Worm (Caenorhabditis elegans) whole organism, L3 larva: ENCODE data around the gene Y57G11C.1130.

Source experiments
- R02D3.7 ChIP-seq: fragments of 150-350 bp; optimal IDR thresholded peaks from 2 replicates; lab custom pipeline; 2014; ENCODE audit warnings: missing biosample characterization, missing genetic modification characterization
- ZK546.5 ChIP-seq: sonication (generic microtip); optimal IDR thresholded peaks from 2 replicates; lab custom pipeline; 2017; ENCODE audit warnings: missing biosample characterization, missing genetic modification characterization
- ceh-16 ChIP-seq: sonication (generic microtip); optimal IDR thresholded peaks from 2 replicates; lab custom pipeline; 2017; ENCODE audit warnings: missing biosample characterization, missing genetic modification characterization
- ceh-28 ChIP-seq: fragments of 150-350 bp; optimal IDR thresholded peaks from 2 replicates; lab custom pipeline; 2014; ENCODE audit warnings: missing biosample characterization, missing genetic modification reagents, missing genetic modification characterization
- ceh-82 ChIP-seq: fragments of 150-350 bp; optimal IDR thresholded peaks from 2 replicates; lab custom pipeline; 2014; ENCODE audit warnings: missing biosample characterization, missing genetic modification characterization
- ceh-9 ChIP-seq: sonication (generic microtip); optimal IDR thresholded peaks from 2 replicates; lab custom pipeline; 2018; ENCODE audit warnings: missing biosample characterization, missing genetic modification characterization
- egl-27 ChIP-seq: sonication (generic microtip); optimal IDR thresholded peaks from 4 replicates; lab custom pipeline; 2017; ENCODE audit warnings: missing biosample characterization, missing genetic modification reagents, missing genetic modification characterization
- egl-5 ChIP-seq: fragments of 150-350 bp; optimal IDR thresholded peaks from 2 replicates; lab custom pipeline; 2017; ENCODE audit warnings: missing biosample characterization, missing genetic modification reagents, missing genetic modification characterization, inconsistent platforms
- elt-2 ChIP-seq: sonication (generic microtip); optimal IDR thresholded peaks from 2 replicates; lab custom pipeline; 2016; ENCODE audit warnings: missing genetic modification reagents, mild to moderate bottlenecking, missing genetic modification characterization, missing compliant biosample characterization
- elt-3 ChIP-seq, 3 experiments: fragments of 150-350 bp in 1 of 3; sonication (generic microtip) in 2 of 3; optimal IDR thresholded peaks; 2 replicates in 2 of 3; 4 replicates in 1 of 3; lab custom pipeline; 2014 to 2017; ENCODE audit warnings: missing biosample characterization in 3 of 3, missing genetic modification characterization in 3 of 3
- fos-1 ChIP-seq: fragments of 150-350 bp; optimal IDR thresholded peaks from 2 replicates; lab custom pipeline; 2014; ENCODE audit warnings: missing biosample characterization, missing genetic modification characterization
- hmg-11 ChIP-seq: sonication (generic microtip); optimal IDR thresholded peaks from 2 replicates; lab custom pipeline; 2016; ENCODE audit warnings: missing genetic modification characterization, missing compliant biosample characterization
- jun-1 ChIP-seq: fragments of 150-350 bp; optimal IDR thresholded peaks from 2 replicates; lab custom pipeline; 2014; ENCODE audit warnings: missing biosample characterization, missing genetic modification reagents, missing genetic modification characterization
- lin-15B ChIP-seq: fragments of 150-350 bp; optimal IDR thresholded peaks from 2 replicates; lab custom pipeline; 2014; ENCODE audit warnings: missing biosample characterization, missing genetic modification characterization
- lsy-12 ChIP-seq: sonication (generic microtip); optimal IDR thresholded peaks from 2 replicates; lab custom pipeline; 2016; ENCODE audit warnings: mild to moderate bottlenecking, missing genetic modification characterization, missing compliant biosample characterization
- nfya-1 ChIP-seq: sonication (generic microtip); optimal IDR thresholded peaks from 2 replicates; lab custom pipeline; 2017; ENCODE audit warnings: missing genetic modification characterization, mild to moderate bottlenecking, missing compliant biosample characterization, antibody characterized with exemption, moderate library complexity; ENCODE audit not compliant: insufficient read depth
- nhr-11 ChIP-seq: fragments of 150-350 bp; optimal IDR thresholded peaks from 2 replicates; lab custom pipeline; 2014; ENCODE audit warnings: missing biosample characterization, missing genetic modification characterization
- nhr-23 ChIP-seq: fragments of 150-350 bp; optimal IDR thresholded peaks from 2 replicates; lab custom pipeline; 2014; ENCODE audit warnings: missing biosample characterization, missing genetic modification reagents, missing genetic modification characterization
- nhr-25 ChIP-seq: sonication (generic microtip); optimal IDR thresholded peaks from 2 replicates; lab custom pipeline; 2017; ENCODE audit warnings: missing biosample characterization, missing genetic modification characterization
- nhr-28 ChIP-seq: fragments of 150-350 bp; optimal IDR thresholded peaks from 2 replicates; lab custom pipeline; 2014; ENCODE audit warnings: missing biosample characterization, missing genetic modification characterization
- nhr-67 ChIP-seq: fragments of 150-350 bp; optimal IDR thresholded peaks from 2 replicates; lab custom pipeline; 2014; ENCODE audit warnings: missing biosample characterization, missing genetic modification characterization
- nhr-77 ChIP-seq: fragments of 150-350 bp; optimal IDR thresholded peaks from 2 replicates; lab custom pipeline; 2014; ENCODE audit warnings: missing biosample characterization, missing genetic modification characterization
- pha-4 ChIP-seq: fragments of 150-350 bp; optimal IDR thresholded peaks from 2 replicates; lab custom pipeline; 2014; ENCODE audit warnings: missing biosample characterization, missing genetic modification reagents, missing genetic modification characterization
- pqm-1 ChIP-seq: fragments of 150-350 bp; optimal IDR thresholded peaks from 2 replicates; lab custom pipeline; 2017; ENCODE audit warnings: missing biosample characterization, missing genetic modification characterization, inconsistent platforms
- skn-1 ChIP-seq: fragments of 150-350 bp; optimal IDR thresholded peaks from 2 replicates; lab custom pipeline; 2014; ENCODE audit warnings: missing biosample characterization, missing genetic modification characterization
- tbx-2 ChIP-seq: sonication (generic microtip); optimal IDR thresholded peaks from 2 replicates; lab custom pipeline; 2016; ENCODE audit warnings: mild to moderate bottlenecking, missing genetic modification characterization, missing compliant biosample characterization
- unc-39 ChIP-seq: sonication (generic microtip); optimal IDR thresholded peaks from 4 replicates; lab custom pipeline; 2017; ENCODE audit warnings: missing biosample characterization, missing genetic modification characterization
- zag-1 ChIP-seq: fragments of 150-350 bp; optimal IDR thresholded peaks from 2 replicates; lab custom pipeline; 2014; ENCODE audit warnings: missing biosample characterization, missing genetic modification characterization
- ztf-4 ChIP-seq: fragments of 150-350 bp; optimal IDR thresholded peaks from 2 replicates; lab custom pipeline; 2014; ENCODE audit warnings: missing biosample characterization, missing genetic modification characterization

The Y57G11C.1130 gene

ce11 chrIV:14825379-14825778, 43.1 kb downstream of the Y57G11C.1130 start, which contains the start of gene rps-18:
rps-18 (plus strand) TSS chrIV:14825679.
- TF ChIP-seq skn-1 (no peak), ceh-82 (no peak), nhr-23 (tag; lab: Kevin White, UChicago) (no peak), fos-1 (tag; lab: Kevin White, UChicago) (no peak), lsy-12 (tag; lab: Kevin White, UChicago) (no peak), egl-5 (no peak), tbx-2 (no peak), ztf-4 (tag; lab: Kevin White, UChicago) (no peak), hmg-11 (tag; lab: Kevin White, UChicago) (no peak), R02D3.7 (tag; lab: Kevin White, UChicago) (no peak), ceh-9 (tag; lab: Kevin White, UChicago) (no peak)

- TF ChIP-seq fos-1 (tag; lab: Kevin White, UChicago), result no peak
- no peak for TF ChIP-seq pqm-1 (tag; lab: Kevin White, UChicago)
- TF ChIP-seq zag-1 (tag; lab: Kevin White, UChicago), result no peak
- TF ChIP-seq nhr-28 (tag; lab: Kevin White, UChicago), result no peak
- no peak for TF ChIP-seq unc-39
- TF ChIP-seq nhr-77 (tag; lab: Kevin White, UChicago), result no peak
- no peak for TF ChIP-seq ceh-9 (tag; lab: Kevin White, UChicago)
- no peak for TF ChIP-seq elt-3 (tag; optimal IDR thresholded peaks at IDR 0.05; lab: Kevin White, UChicago)
- TF ChIP-seq nhr-25 (tag; lab: Kevin White, UChicago), result no peak
Observed at ce11 chrIV:14826151-14826757, 43.9 kb downstream of the Y57G11C.1130 start.

ce11 chrIV:14828218-14828617, 45.9 kb downstream of the Y57G11C.1130 start:
- TF ChIP-seq nhr-25 (tag; lab: Kevin White, UChicago), result no peak
- TF ChIP-seq ZK546.5, result no peak
- TF ChIP-seq pqm-1 (tag; lab: Kevin White, UChicago), result no peak
- no peak for TF ChIP-seq ceh-16
- TF ChIP-seq pha-4 (tag; lab: Kevin White, UChicago), result no peak
- no peak for TF ChIP-seq nhr-77 (tag; lab: Kevin White, UChicago)
- no peak for TF ChIP-seq egl-27
- no peak for TF ChIP-seq ceh-28 (tag; lab: Kevin White, UChicago)
- TF ChIP-seq lin-15B (tag; lab: Kevin White, UChicago), result no peak
- TF ChIP-seq unc-39, result no peak
- no peak for TF ChIP-seq fos-1 (tag; lab: Kevin White, UChicago)
- TF ChIP-seq nhr-67 (tag; lab: Kevin White, UChicago), result no peak
- TF ChIP-seq elt-3 (tag; optimal IDR thresholded peaks at IDR 0.05; lab: Kevin White, UChicago), result no peak
- no peak for TF ChIP-seq elt-2 (tag; lab: Kevin White, UChicago)
- TF ChIP-seq nhr-11 (tag; lab: Kevin White, UChicago), result no peak
- TF ChIP-seq zag-1 (tag; lab: Kevin White, UChicago), result no peak
- no peak for TF ChIP-seq jun-1
- TF ChIP-seq lsy-12 (tag; lab: Kevin White, UChicago), result no peak

ce11 chrIV:14829026-14829425, 46.7 kb downstream of the Y57G11C.1130 start, which contains the start of gene hhat-2:
hhat-2 (minus strand) TSS chrIV:14829126.
- TF ChIP-seq lin-15B (tag; lab: Kevin White, UChicago), result no peak
- TF ChIP-seq nhr-23 (tag; lab: Kevin White, UChicago), result no peak
- TF ChIP-seq nfya-1 (tag; lab: Kevin White, UChicago), result no peak
- no peak for TF ChIP-seq elt-3 (tag; optimal IDR thresholded peaks at IDR 0.05; lab: Kevin White, UChicago)
- TF ChIP-seq nhr-25 (tag; lab: Kevin White, UChicago), result no peak
- no peak for TF ChIP-seq nhr-77 (tag; lab: Kevin White, UChicago)
